Worm (Caenorhabditis elegans) whole organism, L4 larva: ENCODE results near the gene cyp-43A1.

Source experiments
- D1046.2 ChIP-seq: fragments of 200-800 bp; sonication (Bioruptor generic); IDR thresholded peaks from 2 replicates; pipeline ENCODE4 v1.3.6; 2022; ENCODE audit warnings: missing genetic modification characterization, missing compliant biosample characterization
- F37D6.2 ChIP-seq: sonication (generic microtip); optimal IDR thresholded peaks from 2 replicates; lab custom pipeline; 2016; ENCODE audit warnings: mild to moderate bottlenecking, missing genetic modification characterization, missing compliant biosample characterization
- F49E8.2 ChIP-seq: sonication (generic microtip); optimal IDR thresholded peaks from 2 replicates; lab custom pipeline; 2016; ENCODE audit warnings: missing compliant biosample characterization, mild to moderate bottlenecking, missing genetic modification characterization, borderline replicate concordance
- T20F7.1 ChIP-seq: fragments of 200-800 bp; sonication (Bioruptor generic); optimal IDR thresholded peaks from 2 replicates; lab custom pipeline; 2018; ENCODE audit warnings: mild to moderate bottlenecking, missing genetic modification characterization, missing compliant biosample characterization
- T26A8.4 ChIP-seq: fragments of 200-800 bp; sonication (Bioruptor generic); IDR thresholded peaks from 2 replicates; pipeline ENCODE4 v1.3.6; 2022; ENCODE audit warnings: missing genetic modification characterization, missing compliant biosample characterization
- Y5F2A.4 ChIP-seq: fragments of 200-800 bp; sonication (Bioruptor generic); optimal IDR thresholded peaks from 2 replicates; lab custom pipeline; 2018; ENCODE audit warnings: mild to moderate bottlenecking, missing genetic modification characterization, missing compliant biosample characterization
- Y75B8A.6 ChIP-seq: fragments of 200-800 bp; sonication (Bioruptor generic); IDR thresholded peaks from 2 replicates; pipeline ENCODE4 v1.3.6; 2022; ENCODE audit warnings: missing genetic modification reagents, missing genetic modification characterization, missing compliant biosample characterization
- ZK546.5 ChIP-seq, 2 experiments: sonication (generic microtip); optimal IDR thresholded peaks; 2 replicates each; lab custom pipeline; 2017; ENCODE audit warnings: missing biosample characterization in 2 of 2, missing genetic modification characterization in 2 of 2
- aha-1 ChIP-seq: fragments of 150-350 bp; peaks from one replicate; lab custom pipeline; 2014; ENCODE audit warnings: missing biosample characterization, missing genetic modification characterization
- ama-1 ChIP-seq: fragments of 150-350 bp; optimal IDR thresholded peaks from 2 replicates; lab custom pipeline; 2014; ENCODE audit warnings: inconsistent platforms, mixed read lengths
- ceh-32 ChIP-seq: sonication (generic microtip); optimal IDR thresholded peaks from 2 replicates; lab custom pipeline; 2016; ENCODE audit warnings: mild to moderate bottlenecking, missing genetic modification characterization, missing compliant biosample characterization; ENCODE audit not compliant: poor library complexity
- daf-12 ChIP-seq: fragments of 150-350 bp; optimal IDR thresholded peaks from 2 replicates; lab custom pipeline; 2014; ENCODE audit warnings: missing biosample characterization, missing genetic modification reagents, missing genetic modification characterization
- daf-16 ChIP-seq, 3 experiments: sonication (generic microtip); optimal IDR thresholded peaks; 2 replicates each; lab custom pipeline; 2016 to 2017; ENCODE audit warnings: missing genetic modification characterization in 3 of 3, missing genetic modification reagents in 3 of 3, mild to moderate bottlenecking in 2 of 3, missing compliant biosample characterization in 2 of 3, missing biosample characterization in 1 of 3, moderate library complexity in 1 of 3
- daf-19 ChIP-seq: fragments of 200-800 bp; sonication (Bioruptor generic); conservative IDR thresholded peaks from 2 replicates; pipeline ENCODE4 v1.3.6; 2022; ENCODE audit warnings: missing genetic modification characterization, missing compliant biosample characterization
- dmd-6 ChIP-seq: fragments of 200-800 bp; sonication (Bioruptor generic); IDR thresholded peaks from 2 replicates; pipeline ENCODE4 v1.3.6; 2022; ENCODE audit warnings: missing genetic modification reagents, missing genetic modification characterization, missing compliant biosample characterization
- dmd-8 ChIP-seq: fragments of 200-800 bp; sonication (Bioruptor generic); IDR thresholded peaks from 2 replicates; pipeline ENCODE4 v1.3.6; 2022; ENCODE audit warnings: missing genetic modification characterization, missing compliant biosample characterization
- dmd-9 ChIP-seq: fragments of 200-800 bp; sonication (Bioruptor generic); IDR thresholded peaks from 2 replicates; pipeline ENCODE4 v1.3.6; 2022; ENCODE audit warnings: missing genetic modification reagents, missing genetic modification characterization, missing compliant biosample characterization
- dve-1 ChIP-seq: sonication (generic microtip); optimal IDR thresholded peaks from 2 replicates; lab custom pipeline; 2017; ENCODE audit warnings: antibody characterized with exemption, mild to moderate bottlenecking, missing genetic modification characterization, missing compliant biosample characterization; ENCODE audit not compliant: insufficient read depth
- egl-27 ChIP-seq: sonication (generic microtip); optimal IDR thresholded peaks from 3 replicates; lab custom pipeline; 2017; ENCODE audit warnings: missing biosample characterization, missing genetic modification reagents, missing genetic modification characterization
- hlh-11 ChIP-seq: fragments of 200-800 bp; sonication (Bioruptor generic); optimal IDR thresholded peaks from 2 replicates; lab custom pipeline; 2018; ENCODE audit warnings: mild to moderate bottlenecking, missing genetic modification characterization, missing compliant biosample characterization
- hlh-30 ChIP-seq: sonication (generic microtip); optimal IDR thresholded peaks from 2 replicates; lab custom pipeline; 2017; ENCODE audit warnings: antibody characterized with exemption, mild to moderate bottlenecking, missing genetic modification characterization, missing compliant biosample characterization; ENCODE audit not compliant: insufficient read depth
- lin-13 ChIP-seq: fragments of 150-350 bp; optimal IDR thresholded peaks from 2 replicates; lab custom pipeline; 2014; ENCODE audit warnings: missing biosample characterization, missing genetic modification reagents, missing genetic modification characterization
- lin-29 ChIP-seq: fragments of 200-800 bp; sonication (Bioruptor generic); IDR thresholded peaks from 2 replicates; pipeline ENCODE4 v1.3.6; 2022; ENCODE audit warnings: missing genetic modification reagents, missing genetic modification characterization, missing compliant biosample characterization
- lsy-2 ChIP-seq, 2 experiments: fragments of 150-350 bp in 1 of 2; sonication (generic microtip) in 1 of 2; optimal IDR thresholded peaks; 2 replicates each; lab custom pipeline; 2014 to 2017; ENCODE audit warnings: missing biosample characterization in 2 of 2, missing genetic modification characterization in 2 of 2
- madf-9 ChIP-seq: fragments of 200-800 bp; sonication (Bioruptor generic); conservative IDR thresholded peaks from 2 replicates; pipeline ENCODE4 v1.3.6; 2022; ENCODE audit warnings: missing genetic modification reagents, missing genetic modification characterization, missing compliant biosample characterization
- mdl-1 ChIP-seq, 2 experiments: fragments of 150-350 bp in 1 of 2; sonication (generic microtip) in 1 of 2; optimal IDR thresholded peaks; 2 replicates each; lab custom pipeline; 2014 to 2017; ENCODE audit warnings: missing biosample characterization in 2 of 2, missing genetic modification characterization in 2 of 2
- mdt-29 ChIP-seq: fragments of 200-800 bp; sonication (Bioruptor generic); IDR thresholded peaks from 2 replicates; pipeline ENCODE4 v1.3.6; 2022; ENCODE audit warnings: missing genetic modification reagents, missing genetic modification characterization, missing compliant biosample characterization
- mep-1 ChIP-seq: fragments of 150-350 bp; sonication (generic microtip); optimal IDR thresholded peaks from 3 replicates; lab custom pipeline; 2014; ENCODE audit warnings: missing biosample characterization, missing genetic modification characterization
- mes-2 ChIP-seq: sonication (generic microtip); optimal IDR thresholded peaks from 2 replicates; lab custom pipeline; 2016; ENCODE audit warnings: missing genotype, mild to moderate bottlenecking, missing genetic modification characterization, missing compliant biosample characterization; ENCODE audit not compliant: poor library complexity, severe bottlenecking
- mxl-2 ChIP-seq: fragments of 200-800 bp; sonication (Bioruptor generic); conservative IDR thresholded peaks from 2 replicates; pipeline ENCODE4 v1.3.6; 2022; ENCODE audit warnings: missing genetic modification reagents, missing genetic modification characterization, missing compliant biosample characterization
- nhr-102 ChIP-seq: sonication (generic microtip); optimal IDR thresholded peaks from 2 replicates; lab custom pipeline; 2016; ENCODE audit warnings: mild to moderate bottlenecking, missing genetic modification characterization, moderate library complexity, missing compliant biosample characterization
- nhr-25 ChIP-seq: sonication (generic microtip); optimal IDR thresholded peaks from 2 replicates; lab custom pipeline; 2017; ENCODE audit warnings: missing genetic modification characterization, mild to moderate bottlenecking, missing compliant biosample characterization, antibody characterized with exemption, moderate library complexity, borderline replicate concordance; ENCODE audit not compliant: insufficient read depth
- nhr-28 ChIP-seq: fragments of 150-350 bp; optimal IDR thresholded peaks from 2 replicates; lab custom pipeline; 2014; ENCODE audit warnings: missing biosample characterization, missing genetic modification characterization
- nhr-41 ChIP-seq: fragments of 200-800 bp; sonication (Bioruptor generic); IDR thresholded peaks from 2 replicates; pipeline ENCODE4 v1.3.6; 2022; ENCODE audit warnings: missing genetic modification reagents, missing genetic modification characterization, missing compliant biosample characterization
- pqm-1 ChIP-seq: sonication (generic microtip); optimal IDR thresholded peaks from 2 replicates; lab custom pipeline; 2017; ENCODE audit warnings: missing biosample characterization, missing genetic modification characterization
- rbr-2 ChIP-seq: sonication (generic microtip); optimal IDR thresholded peaks from 2 replicates; lab custom pipeline; 2016; ENCODE audit warnings: missing genotype, missing genetic modification characterization, missing compliant biosample characterization
- sdz-12 ChIP-seq: fragments of 200-800 bp; sonication (Bioruptor generic); optimal IDR thresholded peaks from 2 replicates; lab custom pipeline; 2018; ENCODE audit warnings: mild to moderate bottlenecking, missing genetic modification characterization, missing compliant biosample characterization
- set-16 ChIP-seq: fragments of 200-800 bp; sonication (Bioruptor generic); IDR thresholded peaks from 2 replicates; pipeline ENCODE4 v1.3.6; 2022; ENCODE audit warnings: missing genetic modification reagents, missing genetic modification characterization, missing compliant biosample characterization
- skn-1 ChIP-seq: fragments of 150-350 bp; optimal IDR thresholded peaks from 2 replicates; lab custom pipeline; 2014; ENCODE audit warnings: missing biosample characterization, missing genetic modification characterization
- spr-3 ChIP-seq: fragments of 200-800 bp; sonication (Bioruptor generic); optimal IDR thresholded peaks from 2 replicates; lab custom pipeline; 2018; ENCODE audit warnings: mild to moderate bottlenecking, missing genetic modification characterization, missing compliant biosample characterization
- tra-1 ChIP-seq: fragments of 200-800 bp; sonication (Bioruptor generic); IDR thresholded peaks from 2 replicates; pipeline ENCODE4 v1.3.6; 2022; ENCODE audit warnings: missing genetic modification reagents, missing genetic modification characterization, missing compliant biosample characterization
- unc-62 ChIP-seq, 3 experiments: fragments of 150-350 bp in 1 of 3; sonication (generic microtip); optimal IDR thresholded peaks in 2 of 3; peaks in 1 of 3; 1 replicate in 1 of 3; 2 replicates in 2 of 3; lab custom pipeline; 2014 to 2017; ENCODE audit warnings: missing biosample characterization in 3 of 3, missing genetic modification characterization in 3 of 3, missing genetic modification reagents in 3 of 3, missing genotype in 1 of 3
- zip-2 ChIP-seq: fragments of 150-350 bp; optimal IDR thresholded peaks from 2 replicates; lab custom pipeline; 2014; ENCODE audit warnings: missing biosample characterization, missing genetic modification characterization

Gene cyp-43A1

DNA sequence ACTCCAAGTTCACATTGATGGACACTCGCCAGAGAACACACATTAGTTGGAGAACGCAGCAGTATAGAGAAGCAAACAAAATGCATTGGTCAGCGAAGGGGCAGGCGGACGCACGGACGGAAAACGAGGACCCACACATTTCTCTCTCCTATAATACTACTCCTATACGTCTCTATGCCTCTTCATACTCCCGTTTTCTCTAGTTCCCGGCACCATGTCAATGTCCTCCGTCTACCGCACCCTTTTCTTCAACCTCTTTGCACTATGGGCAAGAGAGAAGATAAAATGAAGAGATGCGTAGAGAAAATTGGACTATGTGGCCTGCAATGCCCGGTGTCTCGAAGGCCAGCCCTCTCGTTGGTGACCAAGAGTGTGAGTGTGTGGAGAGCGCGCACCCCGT, 28.3 kb upstream of the cyp-43A1 start, which contains the start of gene set-20 (continued):
- TF ChIP-seq ZK546.5 (tag; optimal IDR thresholded peaks at IDR 0.05; lab: Kevin White, UChicago) (no peak), aha-1 (tag; lab: Kevin White, UChicago) (peak; percentile 67), lin-13 (GFP tag; lab: Kevin White, UChicago) (no peak), hlh-11 (tag; lab: Kevin White, UChicago) (peak; percentile 76), zip-2 (tag; lab: Kevin White, UChicago) (peak; percentile 0), skn-1 (tag; lab: Kevin White, UChicago) (no peak), mep-1 (tag; lab: Kevin White, UChicago) (no peak), F37D6.2 (tag; lab: Kevin White, UChicago) (peak; percentile 33)

DNA sequence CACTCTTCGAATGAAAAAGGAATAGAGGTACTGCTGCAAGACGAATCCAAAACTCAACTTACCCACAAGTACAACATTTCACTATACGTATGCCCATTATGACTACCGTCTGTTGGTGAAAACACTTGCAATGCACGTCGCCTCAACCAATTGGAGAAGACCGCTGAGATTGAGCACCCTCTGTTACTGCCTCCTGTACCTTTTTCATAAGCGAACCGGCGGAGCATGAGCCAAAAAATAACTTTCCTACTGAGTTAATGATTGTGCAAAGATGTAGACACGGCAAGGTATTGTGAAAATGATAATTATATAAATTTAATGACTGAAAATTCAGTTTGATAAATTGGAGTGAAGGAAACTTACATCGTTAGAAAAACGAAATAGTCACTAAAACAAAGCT, 25.2 kb upstream of the cyp-43A1 start:
- TF ChIP-seq madf-9 = no peak
- no peak for TF ChIP-seq nhr-102 (tag; lab: Kevin White, UChicago)
- TF ChIP-seq nhr-28 (tag; lab: Kevin White, UChicago) = no peak
- TF ChIP-seq set-16 (GFP tag; lab: Robert Waterston, UW) = no peak
- TF ChIP-seq lsy-2 (tag; optimal IDR thresholded peaks at IDR 0.05; lab: Kevin White, UChicago) = no peak
- no peak for TF ChIP-seq T20F7.1 (GFP tag; lab: Kevin White, UChicago)
- no peak for TF ChIP-seq ama-1 (lab: Kevin White, UChicago)
- no peak for TF ChIP-seq aha-1 (tag; lab: Kevin White, UChicago)
- TF ChIP-seq F49E8.2 = no peak
- no peak for TF ChIP-seq sdz-12 (GFP tag; lab: Kevin White, UChicago)
- no peak for TF ChIP-seq Y75B8A.6 (GFP tag; lab: Robert Waterston, UW)
- TF ChIP-seq mdt-29 = no peak
- no peak for TF ChIP-seq nhr-25 (tag; lab: Kevin White, UChicago)
- no peak for TF ChIP-seq daf-19
- no peak for TF ChIP-seq unc-62 (GFP tag; optimal IDR thresholded peaks at IDR 0.05 in 1 of 2; lab: Kevin White, UChicago)
- no peak for TF ChIP-seq unc-62 (tag; optimal IDR thresholded peaks at IDR 0.05; lab: Kevin White, UChicago)

DNA sequence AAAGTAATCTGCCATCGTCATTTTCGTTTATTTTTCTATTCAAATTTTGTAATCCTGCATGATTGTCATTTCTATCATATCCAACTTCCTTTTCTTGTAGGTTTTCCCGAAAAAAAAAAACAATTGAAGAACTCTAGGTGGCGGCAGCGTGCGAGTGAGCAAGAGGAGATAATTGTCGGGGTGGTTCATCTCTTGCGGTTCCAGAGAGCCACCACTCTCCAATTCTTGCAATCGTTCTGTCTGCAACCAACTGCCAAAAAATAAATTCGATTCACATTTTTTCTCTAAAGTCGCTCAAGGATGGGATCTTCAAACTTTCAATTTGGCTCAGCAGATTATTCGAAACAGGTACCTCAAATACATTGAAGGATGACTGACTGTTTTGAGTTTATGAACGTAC, 22.2 kb upstream of the cyp-43A1 start, which contains the start of gene W01C8.1:
TSS of gene W01C8.1 (plus strand) at position 301 of the 400 bp plus-strand sequence.
- TF ChIP-seq unc-62 (GFP tag; optimal IDR thresholded peaks at IDR 0.05 in 1 of 2; lab: Kevin White, UChicago) (peak in 1 of 2 experiments; percentile 80), unc-62 (tag; optimal IDR thresholded peaks at IDR 0.05; lab: Kevin White, UChicago) (no peak), tra-1 (GFP tag; lab: Robert Waterston, UW) (no peak)

DNA sequence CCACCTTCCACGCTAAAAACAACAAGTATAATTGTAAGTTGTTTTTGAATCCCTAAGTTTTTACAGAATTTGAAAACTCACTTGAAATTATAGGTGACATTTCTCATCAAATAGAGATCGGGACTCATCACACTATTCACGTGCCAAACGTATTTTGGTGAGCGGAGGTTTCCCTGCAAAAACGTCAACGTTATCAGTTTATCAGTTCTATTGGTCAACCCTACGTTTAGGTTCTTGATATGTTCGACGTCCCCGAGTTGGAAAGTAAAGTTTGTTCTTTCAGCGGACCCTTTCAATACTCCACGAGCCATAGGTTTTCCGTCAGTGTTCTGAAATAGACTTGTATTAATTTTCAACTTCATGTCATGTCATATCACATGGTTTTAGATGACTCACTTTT, 18.9 kb upstream of the cyp-43A1 start:
- TF ChIP-seq egl-27 (tag; lab: Kevin White, UChicago) = no peak
- TF ChIP-seq rbr-2 (tag; lab: Kevin White, UChicago) = no peak
- peak; percentile 56 for TF ChIP-seq hlh-11 (tag; lab: Kevin White, UChicago)
- TF ChIP-seq T26A8.4 = no peak
- no peak for TF ChIP-seq set-16 (GFP tag; lab: Robert Waterston, UW)
- TF ChIP-seq mes-2 (tag; lab: Kevin White, UChicago) = peak; percentile 11
- no peak for TF ChIP-seq ceh-32 (tag; lab: Kevin White, UChicago)
- TF ChIP-seq hlh-30 (tag; lab: Kevin White, UChicago) = peak; percentile 56
- TF ChIP-seq lin-29 = no peak
- no peak for TF ChIP-seq spr-3 (GFP tag; lab: Kevin White, UChicago)
- TF ChIP-seq daf-12 = no peak
- TF ChIP-seq dmd-9 (GFP tag; lab: Robert Waterston, UW) = no peak
- TF ChIP-seq D1046.2 = no peak
- TF ChIP-seq mxl-2 (GFP tag; lab: Robert Waterston, UW) = no peak
- TF ChIP-seq nhr-28 (tag; lab: Kevin White, UChicago) = peak; percentile 58
- TF ChIP-seq pqm-1 (tag; lab: Kevin White, UChicago) = peak; percentile 17
- peak in 1 of 2 experiments; percentile 6 for TF ChIP-seq mdl-1 (tag; optimal IDR thresholded peaks at IDR 0.05; lab: Kevin White, UChicago)
- TF ChIP-seq dve-1 (tag; lab: Kevin White, UChicago) = peak; percentile 29
- no peak for TF ChIP-seq daf-16 (GFP tag; optimal IDR thresholded peaks at IDR 0.05; lab: Kevin White, UChicago)
- TF ChIP-seq daf-16 (tag; optimal IDR thresholded peaks at IDR 0.05; lab: Kevin White, UChicago) = peak; percentile 33
- no peak for TF ChIP-seq F37D6.2 (tag; lab: Kevin White, UChicago)
- TF ChIP-seq dmd-8 (GFP tag; lab: Robert Waterston, UW) = no peak
- no peak for TF ChIP-seq Y5F2A.4
- no peak for TF ChIP-seq nhr-41 (GFP tag; lab: Robert Waterston, UW)
- peak in 1 of 2 experiments; percentile 93 for TF ChIP-seq unc-62 (GFP tag; optimal IDR thresholded peaks at IDR 0.05 in 1 of 2; lab: Kevin White, UChicago)
- TF ChIP-seq unc-62 (tag; optimal IDR thresholded peaks at IDR 0.05; lab: Kevin White, UChicago) = no peak
- TF ChIP-seq dmd-6 (GFP tag; lab: Robert Waterston, UW) = peak; percentile 41
